Fruit fly (Drosophila melanogaster) whole organism, embryonic: ENCODE measurements around the gene CG4896.

Source experiments
- Bgb ChIP-seq: fragments of 200-800 bp; sonication (Bioruptor generic); IDR thresholded peaks from 2 replicates; pipeline ENCODE4 v1.3.6; 2022; ENCODE audit warnings: missing biosample characterization, missing genetic modification characterization; ENCODE audit not compliant: partially characterized antibody
- CG10209 ChIP-seq: fragments of 200-800 bp; sonication (Bioruptor generic); optimal IDR thresholded peaks from 3 replicates; lab custom pipeline; 2017; ENCODE audit warnings: missing biosample characterization, mild to moderate bottlenecking, missing genetic modification characterization, missing genetic modification reagents
- CG10654 ChIP-seq: fragments of 200-800 bp; sonication (Bioruptor generic); optimal IDR thresholded peaks from 2 replicates; lab custom pipeline; 2016; ENCODE audit warnings: missing biosample characterization, missing genetic modification characterization
- CG11695 ChIP-seq: fragments of 200-800 bp; sonication (Bioruptor generic); IDR thresholded peaks from 3 replicates; pipeline ENCODE4 v1.3.6; 2022; ENCODE audit warnings: missing biosample characterization, missing genetic modification characterization
- CG12155 ChIP-seq: fragments of 200-800 bp; sonication (Bioruptor generic); optimal IDR thresholded peaks from 3 replicates; lab custom pipeline; 2016; ENCODE audit warnings: missing biosample characterization, missing genetic modification characterization
- CG13296 ChIP-seq: fragments of 200-800 bp; sonication (Bioruptor generic); optimal IDR thresholded peaks from 3 replicates; lab custom pipeline; 2018; ENCODE audit warnings: missing biosample characterization, mild to moderate bottlenecking, missing genetic modification characterization
- CG13775 ChIP-seq: fragments of 200-800 bp; sonication (Bioruptor generic); optimal IDR thresholded peaks from 3 replicates; lab custom pipeline; 2017; ENCODE audit warnings: missing biosample characterization, mild to moderate bottlenecking, missing genetic modification characterization
- CG13894 ChIP-seq: fragments of 200-800 bp; sonication (Bioruptor generic); optimal IDR thresholded peaks from 3 replicates; lab custom pipeline; 2018; ENCODE audit warnings: missing biosample characterization, mild to moderate bottlenecking, missing genetic modification characterization, moderate library complexity
- CG15269 ChIP-seq: fragments of 200-800 bp; sonication (Bioruptor generic); optimal IDR thresholded peaks from 2 replicates; lab custom pipeline; 2018; ENCODE audit warnings: missing biosample characterization, mild to moderate bottlenecking, missing genetic modification characterization, moderate library complexity
- CG15514 ChIP-seq: fragments of 200-800 bp; sonication (Bioruptor generic); optimal IDR thresholded peaks from 3 replicates; lab custom pipeline; 2017; ENCODE audit warnings: missing biosample characterization, missing genetic modification characterization, mild to moderate bottlenecking, moderate library complexity, missing genetic modification reagents
- CG16813 ChIP-seq: fragments of 200-800 bp; sonication (Bioruptor generic); IDR thresholded peaks from 3 replicates; pipeline ENCODE4 v1.3.6; 2022; ENCODE audit warnings: missing biosample characterization, missing genetic modification characterization; ENCODE audit not compliant: partially characterized antibody
- CG16815 ChIP-seq: fragments of 200-800 bp; sonication (Bioruptor generic); optimal IDR thresholded peaks from 3 replicates; lab custom pipeline; 2017; ENCODE audit warnings: missing biosample characterization, mild to moderate bottlenecking, missing genetic modification characterization
- CG16863 ChIP-seq: fragments of 200-800 bp; sonication (Bioruptor generic); optimal IDR thresholded peaks from 3 replicates; lab custom pipeline; 2016; ENCODE audit warnings: missing biosample characterization, missing genetic modification characterization
- CG17328 ChIP-seq: fragments of 200-800 bp; sonication (Bioruptor generic); IDR thresholded peaks from 2 replicates; pipeline ENCODE4 v1.3.6; 2022; ENCODE audit warnings: missing biosample characterization, missing genetic modification characterization
- CG17385 ChIP-seq: fragments of 200-800 bp; sonication (Bioruptor generic); optimal IDR thresholded peaks from 3 replicates; lab custom pipeline; 2018; ENCODE audit warnings: missing biosample characterization, mild to moderate bottlenecking, missing genetic modification characterization
- CG17829 ChIP-seq: fragments of 200-800 bp; optimal IDR thresholded peaks from 2 replicates; lab custom pipeline; 2019; ENCODE audit warnings: missing biosample characterization, mild to moderate bottlenecking, missing genetic modification characterization, moderate library complexity
- CG2129 ChIP-seq: fragments of 200-800 bp; sonication (Bioruptor generic); IDR thresholded peaks from 2 replicates; pipeline ENCODE4 v1.3.6; 2022; ENCODE audit warnings: missing biosample characterization, missing genetic modification characterization; ENCODE audit not compliant: partially characterized antibody
- CG2889 ChIP-seq: fragments of 200-800 bp; sonication (Bioruptor generic); IDR thresholded peaks from 3 replicates; pipeline ENCODE4 v1.3.6; 2022; ENCODE audit warnings: missing biosample characterization, missing genetic modification characterization
- CG30020 ChIP-seq: fragments of 200-800 bp; optimal IDR thresholded peaks from 2 replicates; lab custom pipeline; 2019; ENCODE audit warnings: missing biosample characterization, mild to moderate bottlenecking, missing genetic modification characterization, moderate library complexity
- CG32767 ChIP-seq: fragments of 200-800 bp; sonication (Bioruptor generic); IDR thresholded peaks from 2 replicates; pipeline ENCODE4 v1.3.6; 2022; ENCODE audit warnings: missing biosample characterization, missing genetic modification characterization
- CG4617 ChIP-seq: fragments of 200-800 bp; sonication (Bioruptor generic); optimal IDR thresholded peaks from 3 replicates; lab custom pipeline; 2016; ENCODE audit warnings: missing biosample characterization, missing genetic modification characterization, borderline replicate concordance
- CG6654 ChIP-seq: fragments of 200-800 bp; sonication (Bioruptor generic); optimal IDR thresholded peaks from 2 replicates; lab custom pipeline; 2017; ENCODE audit warnings: missing biosample characterization, mild to moderate bottlenecking, missing genetic modification characterization
- CG7987 ChIP-seq: fragments of 200-800 bp; sonication (Bioruptor generic); optimal IDR thresholded peaks from 2 replicates; lab custom pipeline; 2018; ENCODE audit warnings: missing biosample characterization, mild to moderate bottlenecking, missing genetic modification characterization, moderate library complexity
- CG8281 ChIP-seq: fragments of 200-800 bp; sonication (Bioruptor generic); optimal IDR thresholded peaks from 2 replicates; lab custom pipeline; 2018; ENCODE audit warnings: missing biosample characterization, mild to moderate bottlenecking, missing genetic modification characterization, moderate library complexity
- D ChIP-seq, 2 experiments: fragments of 200-800 bp in 1 of 2; fragments of >200 bp in 1 of 2; sonication (Bioruptor generic) in 1 of 2; optimal IDR thresholded peaks; 2 replicates in 1 of 2; 3 replicates in 1 of 2; lab custom pipeline; 2017; ENCODE audit warnings: mild to moderate bottlenecking in 1 of 2, missing biosample characterization in 1 of 2, missing genetic modification characterization in 1 of 2, missing genetic modification reagents in 1 of 2
- Dip2 ChIP-seq: fragments of 200-800 bp; sonication (Bioruptor generic); IDR thresholded peaks from 2 replicates; pipeline ENCODE4 v1.3.6; 2022; ENCODE audit warnings: missing biosample characterization, missing genetic modification characterization
- Dip3 ChIP-seq: fragments of 200-800 bp; sonication (Bioruptor generic); optimal IDR thresholded peaks from 3 replicates; lab custom pipeline; 2016; ENCODE audit warnings: missing biosample characterization, missing genetic modification characterization
- E2f1 ChIP-seq: fragments of 200-800 bp; sonication (Bioruptor generic); IDR thresholded peaks from 2 replicates; pipeline ENCODE4 v1.3.6; 2022; ENCODE audit warnings: missing biosample characterization, missing genetic modification characterization
- Ets97D ChIP-seq: fragments of 200-800 bp; sonication (Bioruptor generic); optimal IDR thresholded peaks from 3 replicates; lab custom pipeline; 2016; ENCODE audit warnings: missing biosample characterization, missing genetic modification characterization
- HHEX ChIP-seq: fragments of 200-800 bp; sonication (Bioruptor generic); optimal IDR thresholded peaks from 3 replicates; lab custom pipeline; 2017; ENCODE audit warnings: missing biosample characterization, mild to moderate bottlenecking, missing genetic modification characterization, missing genetic modification reagents
- HLH3B ChIP-seq: fragments of 200-800 bp; sonication (Bioruptor generic); IDR thresholded peaks from 2 replicates; pipeline ENCODE4 v1.3.6; 2022; ENCODE audit warnings: missing biosample characterization, missing genetic modification characterization
- Hr39 ChIP-seq: fragments of >200 bp; optimal IDR thresholded peaks from 2 replicates; lab custom pipeline; 2017
- Nf-YB ChIP-seq: fragments of 200-800 bp; sonication (Bioruptor generic); optimal IDR thresholded peaks from 3 replicates; lab custom pipeline; 2019; ENCODE audit warnings: missing biosample characterization, mild to moderate bottlenecking, missing genetic modification characterization, moderate library complexity
- ab ChIP-seq: fragments of 200-800 bp; sonication (Bioruptor generic); optimal IDR thresholded peaks from 2 replicates; lab custom pipeline; 2016; ENCODE audit warnings: missing biosample characterization, missing genetic modification characterization
- ara ChIP-seq: fragments of 200-800 bp; sonication (Bioruptor generic); IDR thresholded peaks from 2 replicates; pipeline ENCODE4 v1.3.6; 2022; ENCODE audit warnings: missing biosample characterization, missing genetic modification characterization
- chif ChIP-seq, 2 experiments: fragments of 200-800 bp; sonication (Bioruptor generic); optimal IDR thresholded peaks; 3 replicates each; lab custom pipeline; 2016; ENCODE audit warnings: missing biosample characterization in 2 of 2, missing genetic modification characterization in 2 of 2
- crc ChIP-seq: fragments of 200-800 bp; sonication (Bioruptor generic); optimal IDR thresholded peaks from 2 replicates; lab custom pipeline; 2016; ENCODE audit warnings: missing biosample characterization, missing genetic modification characterization
- disco-r ChIP-seq: fragments of 200-800 bp; sonication (Bioruptor generic); optimal IDR thresholded peaks from 2 replicates; lab custom pipeline; 2016; ENCODE audit warnings: missing biosample characterization, missing genetic modification characterization
- gem ChIP-seq: fragments of 200-800 bp; sonication (Bioruptor generic); optimal IDR thresholded peaks from 2 replicates; lab custom pipeline; 2019; ENCODE audit warnings: missing biosample characterization, mild to moderate bottlenecking, missing genetic modification characterization, moderate library complexity
- klu ChIP-seq: fragments of 200-800 bp; sonication (Bioruptor generic); IDR thresholded peaks from 2 replicates; pipeline ENCODE4 v1.3.6; 2022; ENCODE audit warnings: missing biosample characterization, missing genetic modification characterization
- kni ChIP-seq: fragments of 200-800 bp; sonication (Bioruptor generic); optimal IDR thresholded peaks from 3 replicates; lab custom pipeline; 2017; ENCODE audit warnings: mild to moderate bottlenecking, missing biosample characterization, missing genetic modification reagents, missing genetic modification characterization
- lbe ChIP-seq: fragments of 200-800 bp; sonication (Bioruptor generic); optimal IDR thresholded peaks from 2 replicates; lab custom pipeline; 2016; ENCODE audit warnings: missing biosample characterization, mild to moderate bottlenecking, missing genetic modification characterization
- psq ChIP-seq: fragments of 200-800 bp; sonication (Bioruptor generic); optimal IDR thresholded peaks from 2 replicates; lab custom pipeline; 2017; ENCODE audit warnings: missing biosample characterization, missing genetic modification characterization
- shn ChIP-seq: fragments of 200-800 bp; sonication (Bioruptor generic); optimal IDR thresholded peaks from 3 replicates; lab custom pipeline; 2016; ENCODE audit warnings: missing biosample characterization, missing genetic modification characterization
- sr ChIP-seq: fragments of 200-800 bp; sonication (Bioruptor generic); IDR thresholded peaks from 3 replicates; pipeline ENCODE4 v1.3.6; 2022; ENCODE audit warnings: missing biosample characterization, missing genetic modification characterization
- tin ChIP-seq: fragments of 200-800 bp; sonication (Bioruptor generic); optimal IDR thresholded peaks from 3 replicates; lab custom pipeline; 2016; ENCODE audit warnings: missing biosample characterization, missing genetic modification characterization
- tx ChIP-seq: fragments of 200-800 bp; sonication (Bioruptor generic); optimal IDR thresholded peaks from 2 replicates; lab custom pipeline; 2016; ENCODE audit warnings: missing biosample characterization, missing genetic modification characterization
- unpg ChIP-seq: fragments of 200-800 bp; sonication (Bioruptor generic); optimal IDR thresholded peaks from 3 replicates; lab custom pipeline; 2018; ENCODE audit warnings: missing biosample characterization, mild to moderate bottlenecking, missing genetic modification characterization, moderate library complexity
- zf30C ChIP-seq: fragments of 200-800 bp; sonication (Bioruptor generic); optimal IDR thresholded peaks from 3 replicates; lab custom pipeline; 2018; ENCODE audit warnings: missing biosample characterization, mild to moderate bottlenecking, missing genetic modification characterization
- zfh2 ChIP-seq: fragments of 200-800 bp; sonication (Bioruptor generic); optimal IDR thresholded peaks from 2 replicates; lab custom pipeline; 2016; ENCODE audit warnings: missing biosample characterization, missing genetic modification characterization

Gene CG4896

DNA sequence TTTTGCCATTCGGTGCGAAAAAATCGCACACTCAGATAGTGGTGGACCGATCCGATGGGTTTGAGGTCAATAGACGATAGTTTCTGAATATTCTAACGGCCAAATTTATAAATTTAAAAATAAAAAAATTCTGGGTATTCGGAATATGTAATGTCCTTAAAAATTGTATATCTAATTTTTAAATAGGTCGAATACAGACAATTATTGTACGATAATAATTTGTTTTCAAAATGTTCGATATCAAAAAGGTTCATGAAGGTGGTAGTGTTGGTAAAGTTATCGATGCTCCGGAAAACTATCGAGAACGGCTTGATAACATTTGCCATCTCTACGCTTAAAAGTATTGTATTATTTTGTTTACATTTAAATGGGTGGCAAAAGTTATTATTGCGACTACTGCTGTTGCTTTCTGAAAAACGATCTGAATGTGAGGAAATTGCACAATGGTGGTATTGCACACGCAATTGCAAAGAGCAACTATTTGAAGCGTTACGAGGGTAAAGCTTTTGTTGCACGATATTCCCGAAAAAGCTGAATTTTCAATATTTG, 7.5 kb upstream of the CG4896 start, which contains the start of the genes CG31922 and Plap (continued):
- TF ChIP-seq CG13775 (peak; percentile 80), CG16815 (GFP tag; lab: Kevin White, UChicago) (peak; percentile 48), zf30C (GFP tag; lab: Kevin White, UChicago) (no peak), lbe (GFP tag; lab: Kevin White, UChicago) (peak; percentile 71), Bgb (GFP tag; lab: Robert Waterston, UW) (peak; percentile 81), CG30020 (tag; lab: Kevin White, UChicago) (peak; percentile 68), crc (GFP tag; lab: Kevin White, UChicago) (peak; percentile 32), unpg (GFP tag; lab: Kevin White, UChicago) (peak; percentile 61), CG2889 (GFP tag; lab: Robert Waterston, UW) (no peak), HHEX (GFP tag; lab: Kevin White, UChicago) (peak; percentile 3), CG16863 (GFP tag; lab: Kevin White, UChicago) (peak; percentile 63), CG17829 (peak; percentile 80), CG8281 (tag; lab: Kevin White, UChicago) (peak; percentile 36), CG6654 (GFP tag; lab: Kevin White, UChicago) (no peak), CG13894 (tag; lab: Kevin White, UChicago) (no peak), tx (peak; percentile 41), CG32767 (GFP tag; lab: Robert Waterston, UW) (peak; percentile 36; the same call in 1 of the 2 replicates), CG12155 (peak; percentile 80), CG16813 (GFP tag; lab: Robert Waterston, UW) (peak; percentile 94), CG15514 (GFP tag; lab: Kevin White, UChicago) (peak; percentile 83), CG17328 (peak; percentile 17; the same call in 1 of the 2 replicates), sr (GFP tag; lab: Robert Waterston, UW) (no peak), Nf-YB (peak; percentile 29), CG10209 (peak; percentile 51), psq (GFP tag; lab: Kevin White, UChicago) (peak; percentile 16), Hr39 (lab: Kevin White, UChicago) (no peak), klu (GFP tag; lab: Robert Waterston, UW) (peak; percentile 52), CG10654 (GFP tag; lab: Kevin White, UChicago) (peak; percentile 50), HLH3B (no peak; the same call in 1 of the 2 replicates), ab (GFP tag; lab: Kevin White, UChicago) (peak; percentile 37), kni (GFP tag; lab: Kevin White, UChicago) (peak; percentile 14), chif (GFP tag; optimal IDR thresholded peaks at IDR 0.05; lab: Kevin White, UChicago) (peak; percentile 34 to 53), Dip2 (GFP tag; lab: Robert Waterston, UW) (no peak), shn (GFP tag; lab: Kevin White, UChicago) (peak; percentile 59), CG2129 (GFP tag; lab: Robert Waterston, UW) (peak; percentile 91), CG13296 (GFP tag; lab: Kevin White, UChicago) (peak; percentile 49), ara (GFP tag; lab: Robert Waterston, UW) (no peak), gem (no peak), CG7987 (GFP tag; lab: Kevin White, UChicago) (no peak), zfh2 (GFP tag; lab: Kevin White, UChicago) (peak; percentile 84), tin (GFP tag; lab: Kevin White, UChicago) (peak; percentile 76), CG15269 (tag; lab: Kevin White, UChicago) (no peak), CG4617 (peak; percentile 68), CG11695 (GFP tag; lab: Robert Waterston, UW) (no peak), Ets97D (GFP tag; lab: Kevin White, UChicago) (peak; percentile 75), disco-r (GFP tag; lab: Kevin White, UChicago) (peak; percentile 31), Dip3 (peak; percentile 78), E2f1 (GFP tag; lab: Robert Waterston, UW) (no peak), CG17385 (GFP tag; lab: Kevin White, UChicago) (peak; percentile 64), D (optimal IDR thresholded peaks at IDR 0.05; lab: Kevin White, UChicago) (no peak), D (GFP tag; optimal IDR thresholded peaks at IDR 0.05; lab: Kevin White, UChicago) (peak; percentile 28)
